Worm (Caenorhabditis elegans): Measurements from ENCODE around the gene C26B9.2.

- TF ChIP-seq ama-1 (optimal IDR thresholded peaks at IDR 0.05) (no peak), pes-1 (GFP tag; IDR thresholded peaks at IDR 0.05) (no peak), ets-7 (tag; optimal IDR thresholded peaks at IDR 0.05) (no peak), tbx-37 (GFP tag; conservative IDR thresholded peaks at IDR 0.05) (no peak), B0310.2 (tag; optimal IDR thresholded peaks at IDR 0.05) (no peak), hmbx-1 (tag; optimal IDR thresholded peaks at IDR 0.05) (no peak), scrt-1 (GFP tag; IDR thresholded peaks at IDR 0.05) (no peak), tra-4 (tag; optimal IDR thresholded peaks at IDR 0.05) (no peak), aly-1 (tag; optimal IDR thresholded peaks at IDR 0.05) (no peak), ceh-13 (GFP tag; optimal IDR thresholded peaks at IDR 0.05) (no peak)
Measured at ce11 chrX:5293862-5294261, 46.1 kb upstream of the C26B9.2 start.
